Fruit fly (Drosophila melanogaster) whole organism, embryonic: Measurements from ENCODE around the gene CG17264.

ENCODE experiments used
- Awh ChIP-seq: fragments of 200-800 bp; sonication (Bioruptor generic); IDR thresholded peaks from 2 replicates; pipeline ENCODE4, ENCODE4 v1.3.6; 2022; ENCODE audit warnings: missing biosample characterization, missing genetic modification characterization
- BtbVII ChIP-seq: fragments of 200-800 bp; sonication (Bioruptor generic); optimal IDR thresholded peaks from 3 replicates; lab custom pipeline; 2017; ENCODE audit warnings: missing biosample characterization, mild to moderate bottlenecking, missing genetic modification characterization
- CG10366 ChIP-seq: fragments of 200-800 bp; sonication (Bioruptor generic); IDR thresholded peaks from 2 replicates; pipeline ENCODE4 v1.3.6; 2022; ENCODE audit warnings: missing biosample characterization, missing genetic modification characterization
- CG11696 ChIP-seq: fragments of 200-800 bp; sonication (Bioruptor generic); IDR thresholded peaks from 2 replicates; pipeline ENCODE4 v1.3.6; 2022; ENCODE audit warnings: missing biosample characterization, missing genetic modification characterization
- CG11723 ChIP-seq: fragments of 200-800 bp; sonication (Bioruptor generic); optimal IDR thresholded peaks from 2 replicates; lab custom pipeline; 2017; ENCODE audit warnings: missing biosample characterization, mild to moderate bottlenecking, missing genetic modification characterization
- CG12744 ChIP-seq: fragments of 200-800 bp; sonication (Bioruptor generic); optimal IDR thresholded peaks from 2 replicates; lab custom pipeline; 2016; ENCODE audit warnings: missing biosample characterization, missing genetic modification characterization
- CG12769 ChIP-seq: fragments of 200-800 bp; sonication (Bioruptor generic); optimal IDR thresholded peaks from 2 replicates; lab custom pipeline; 2019; ENCODE audit warnings: missing biosample characterization, mild to moderate bottlenecking, missing genetic modification characterization, moderate library complexity
- CG14441 ChIP-seq: fragments of 200-800 bp; sonication (Bioruptor generic); IDR thresholded peaks from 2 replicates; pipeline ENCODE4 v1.3.6; 2022; ENCODE audit warnings: missing biosample characterization, missing genetic modification characterization
- CG16815 ChIP-seq: fragments of 200-800 bp; sonication (Bioruptor generic); optimal IDR thresholded peaks from 3 replicates; lab custom pipeline; 2017; ENCODE audit warnings: missing biosample characterization, mild to moderate bottlenecking, missing genetic modification characterization
- CG18619 ChIP-seq: fragments of 200-800 bp; sonication (Bioruptor generic); optimal IDR thresholded peaks from 3 replicates; lab custom pipeline; 2017; ENCODE audit warnings: missing biosample characterization, mild to moderate bottlenecking, missing genetic modification characterization
- CG31365 ChIP-seq: fragments of 200-800 bp; sonication (Bioruptor generic); optimal IDR thresholded peaks from 2 replicates; lab custom pipeline; 2018; ENCODE audit warnings: missing biosample characterization, mild to moderate bottlenecking, missing genetic modification characterization
- CG31388 ChIP-seq: fragments of 200-800 bp; sonication (Bioruptor generic); optimal IDR thresholded peaks from 2 replicates; lab custom pipeline; 2016; ENCODE audit warnings: missing biosample characterization, missing genetic modification characterization
- CG33213 ChIP-seq: fragments of 200-800 bp; sonication (Bioruptor generic); optimal IDR thresholded peaks from 3 replicates; lab custom pipeline; 2016; ENCODE audit warnings: missing biosample characterization, missing genetic modification characterization
- CG3407 ChIP-seq: fragments of 200-800 bp; sonication (Bioruptor generic); optimal IDR thresholded peaks from 2 replicates; lab custom pipeline; 2018; ENCODE audit warnings: missing biosample characterization, mild to moderate bottlenecking, missing genetic modification characterization
- CG34422 ChIP-seq: fragments of 200-800 bp; sonication (Bioruptor generic); IDR thresholded peaks from 3 replicates; pipeline ENCODE4 v1.3.6; 2022; ENCODE audit warnings: missing biosample characterization, missing genetic modification characterization
- CG4854 ChIP-seq: fragments of 200-800 bp; sonication (Bioruptor generic); optimal IDR thresholded peaks from 2 replicates; lab custom pipeline; 2016; ENCODE audit warnings: missing biosample characterization, missing genetic modification characterization, inconsistent platforms
- CG5180 ChIP-seq: fragments of 200-800 bp; sonication (Bioruptor generic); optimal IDR thresholded peaks from 3 replicates; lab custom pipeline; 2017; ENCODE audit warnings: missing biosample characterization, missing genetic modification characterization, mild to moderate bottlenecking, moderate library complexity, missing genetic modification reagents
- CG6765 ChIP-seq: fragments of 200-800 bp; sonication (Bioruptor generic); optimal IDR thresholded peaks from 3 replicates; lab custom pipeline; 2017; ENCODE audit warnings: missing biosample characterization, mild to moderate bottlenecking, missing genetic modification characterization
- CG7556 ChIP-seq: fragments of 200-800 bp; sonication (Bioruptor generic); optimal IDR thresholded peaks from 2 replicates; lab custom pipeline; 2017; ENCODE audit warnings: missing biosample characterization, mild to moderate bottlenecking, missing genetic modification characterization
- CG7987 ChIP-seq: fragments of 200-800 bp; sonication (Bioruptor generic); optimal IDR thresholded peaks from 2 replicates; lab custom pipeline; 2018; ENCODE audit warnings: missing biosample characterization, mild to moderate bottlenecking, missing genetic modification characterization, moderate library complexity
- CHES-1-like ChIP-seq: fragments of 200-800 bp; sonication (Bioruptor generic); optimal IDR thresholded peaks from 2 replicates; lab custom pipeline; 2016; ENCODE audit warnings: missing biosample characterization, missing genetic modification characterization
- CoRest ChIP-seq: fragments of 200-800 bp; sonication (Bioruptor generic); optimal IDR thresholded peaks from 3 replicates; lab custom pipeline; 2018; ENCODE audit warnings: missing biosample characterization, mild to moderate bottlenecking, missing genetic modification characterization, moderate library complexity
- Dp ChIP-seq: fragments of 200-800 bp; sonication (Bioruptor generic); optimal IDR thresholded peaks from 2 replicates; lab custom pipeline; 2018; ENCODE audit warnings: missing biosample characterization, mild to moderate bottlenecking, missing genetic modification characterization, moderate library complexity
- Elba2 ChIP-seq: fragments of 200-800 bp; sonication (Bioruptor generic); optimal IDR thresholded peaks from 3 replicates; lab custom pipeline; 2016; ENCODE audit warnings: missing biosample characterization, missing genetic modification characterization
- Ets97D ChIP-seq: fragments of 200-800 bp; sonication (Bioruptor generic); optimal IDR thresholded peaks from 3 replicates; lab custom pipeline; 2016; ENCODE audit warnings: missing biosample characterization, missing genetic modification characterization
- H2.0 ChIP-seq: fragments of 200-800 bp; sonication (Bioruptor generic); IDR thresholded peaks from 2 replicates; pipeline ENCODE4 v1.3.6; 2022; ENCODE audit warnings: missing biosample characterization, missing genetic modification characterization
- HmgD ChIP-seq: fragments of 200-800 bp; sonication (Bioruptor generic); optimal IDR thresholded peaks from 3 replicates; lab custom pipeline; 2016; ENCODE audit warnings: missing biosample characterization, missing genetic modification characterization
- Hr78 ChIP-seq, 2 experiments: fragments of 200-800 bp in 1 of 2; fragments of >200 bp in 1 of 2; sonication (Bioruptor generic) in 1 of 2; optimal IDR thresholded peaks; 2 replicates each; lab custom pipeline; 2017 to 2019; ENCODE audit warnings: missing biosample characterization in 2 of 2, missing genetic modification characterization in 2 of 2, mild to moderate bottlenecking in 1 of 2, moderate library complexity in 1 of 2
- Myb ChIP-seq: fragments of 200-800 bp; sonication (Bioruptor generic); optimal IDR thresholded peaks from 2 replicates; lab custom pipeline; 2016; ENCODE audit warnings: missing biosample characterization, missing genetic modification characterization
- NC2β ChIP-seq: fragments of 200-800 bp; sonication (Bioruptor generic); optimal IDR thresholded peaks from 2 replicates; lab custom pipeline; 2016; ENCODE audit warnings: missing biosample characterization, missing genetic modification characterization
- Oli ChIP-seq: fragments of 200-800 bp; sonication (Bioruptor generic); optimal IDR thresholded peaks from 2 replicates; lab custom pipeline; 2018; ENCODE audit warnings: missing biosample characterization, mild to moderate bottlenecking, missing genetic modification characterization, moderate library complexity
- Poxn ChIP-seq: fragments of 200-800 bp; sonication (Bioruptor generic); IDR thresholded peaks from 2 replicates; pipeline ENCODE4 v1.3.6; 2022; ENCODE audit warnings: missing biosample characterization, missing genetic modification characterization
- Sox100B ChIP-seq: fragments of 200-800 bp; sonication (Bioruptor generic); optimal IDR thresholded peaks from 3 replicates; lab custom pipeline; 2018; ENCODE audit warnings: missing biosample characterization, mild to moderate bottlenecking, missing genetic modification characterization
- Usf ChIP-seq: fragments of 200-800 bp; sonication (Bioruptor generic); optimal IDR thresholded peaks from 2 replicates; lab custom pipeline; 2017; ENCODE audit warnings: missing genotype, missing biosample characterization, missing genetic modification characterization
- abd-A ChIP-seq: fragments of 200-800 bp; sonication (Bioruptor generic); optimal IDR thresholded peaks from 3 replicates; lab custom pipeline; 2019; ENCODE audit warnings: missing biosample characterization, mild to moderate bottlenecking, missing genetic modification characterization, moderate library complexity
- ara ChIP-seq: fragments of 200-800 bp; sonication (Bioruptor generic); IDR thresholded peaks from 2 replicates; pipeline ENCODE4 v1.3.6; 2022; ENCODE audit warnings: missing biosample characterization, missing genetic modification characterization
- cad ChIP-seq: fragments of >200 bp; optimal IDR thresholded peaks from 2 replicates; lab custom pipeline; 2017; ENCODE audit warnings: missing biosample characterization, missing genetic modification characterization
- caup ChIP-seq: fragments of 200-800 bp; sonication (Bioruptor generic); optimal IDR thresholded peaks from 3 replicates; lab custom pipeline; 2017; ENCODE audit warnings: missing biosample characterization, mild to moderate bottlenecking, missing genetic modification characterization, moderate library complexity; ENCODE audit not compliant: severe bottlenecking
- chif ChIP-seq, 2 experiments: fragments of 200-800 bp; sonication (Bioruptor generic); optimal IDR thresholded peaks; 3 replicates each; lab custom pipeline; 2016; ENCODE audit warnings: missing biosample characterization in 2 of 2, missing genetic modification characterization in 2 of 2
- esg ChIP-seq: fragments of 200-800 bp; sonication (Bioruptor generic); conservative IDR thresholded peaks from 2 replicates; pipeline ENCODE4 v1.3.6; 2022; ENCODE audit warnings: missing biosample characterization, missing genetic modification characterization
- fd102C ChIP-seq: fragments of 200-800 bp; sonication (Bioruptor generic); optimal IDR thresholded peaks from 2 replicates; lab custom pipeline; 2018; ENCODE audit warnings: missing biosample characterization, mild to moderate bottlenecking, missing genetic modification characterization, moderate library complexity
- gcm ChIP-seq: fragments of 200-800 bp; sonication (Bioruptor generic); optimal IDR thresholded peaks from 2 replicates; lab custom pipeline; 2019; ENCODE audit warnings: missing biosample characterization, mild to moderate bottlenecking, missing genetic modification characterization, moderate library complexity
- grau ChIP-seq: fragments of 200-800 bp; optimal IDR thresholded peaks from 3 replicates; lab custom pipeline; 2019; ENCODE audit warnings: missing biosample characterization, mild to moderate bottlenecking, missing genetic modification characterization, moderate library complexity
- kni ChIP-seq: fragments of 200-800 bp; sonication (Bioruptor generic); optimal IDR thresholded peaks from 3 replicates; lab custom pipeline; 2017; ENCODE audit warnings: mild to moderate bottlenecking, missing biosample characterization, missing genetic modification reagents, missing genetic modification characterization
- org-1 ChIP-seq: fragments of 200-800 bp; sonication (Bioruptor generic); optimal IDR thresholded peaks from 2 replicates; lab custom pipeline; 2017; ENCODE audit warnings: missing biosample characterization, missing genetic modification characterization
- pho ChIP-seq: fragments of 200-800 bp; sonication (Bioruptor generic); optimal IDR thresholded peaks from 2 replicates; lab custom pipeline; 2016; ENCODE audit warnings: missing biosample characterization, missing genetic modification characterization
- pzg ChIP-seq: fragments of 200-800 bp; sonication (Bioruptor generic); optimal IDR thresholded peaks from 3 replicates; lab custom pipeline; 2018; ENCODE audit warnings: missing biosample characterization, mild to moderate bottlenecking, missing genetic modification characterization, moderate library complexity
- tio ChIP-seq: fragments of 200-800 bp; sonication (Bioruptor generic); optimal IDR thresholded peaks from 2 replicates; lab custom pipeline; 2017; ENCODE audit warnings: missing biosample characterization, missing genetic modification characterization, inconsistent platforms
- vvl ChIP-seq: fragments of 200-800 bp; sonication (Bioruptor generic); IDR thresholded peaks from 2 replicates; pipeline ENCODE4 v1.3.6; 2022; ENCODE audit warnings: missing biosample characterization, missing genetic modification characterization

Gene CG17264

dm6 chr2L:2987681-2988381 lies 30.5 kb upstream of the CG17264 start, which contains the start of the genes Chd1 and Bem46 (continued):
- no peak for TF ChIP-seq abd-A (tag; lab: Kevin White, UChicago)
- TF ChIP-seq Dp, result no peak
- TF ChIP-seq vvl (GFP tag; lab: Robert Waterston, UW), result peak; percentile 84
- peak; percentile 78 for TF ChIP-seq CG10366 (GFP tag; lab: Robert Waterston, UW)
- TF ChIP-seq kni (GFP tag; lab: Kevin White, UChicago), result no peak
- peak; percentile 84 for TF ChIP-seq Usf
- peak; percentile 67 for TF ChIP-seq CG3407 (GFP tag; lab: Kevin White, UChicago)
- TF ChIP-seq CG16815, result peak; percentile 90
- no peak for TF ChIP-seq Sox100B (GFP tag; lab: Kevin White, UChicago)
- TF ChIP-seq org-1, result peak; percentile 64
- TF ChIP-seq ara (GFP tag; lab: Robert Waterston, UW), result peak; percentile 4; the same call in 1 of the 2 replicates
- peak; percentile 82 for TF ChIP-seq gcm
- TF ChIP-seq Ets97D (GFP tag; lab: Kevin White, UChicago), result peak; percentile 34
- TF ChIP-seq pho (GFP tag; lab: Kevin White, UChicago), result peak; percentile 75
- TF ChIP-seq Hr78 (GFP tag; optimal IDR thresholded peaks at IDR 0.05; lab: Kevin White, UChicago), result no peak
- TF ChIP-seq tio, result no peak
- TF ChIP-seq Myb, result peak; percentile 35
- no peak for TF ChIP-seq CG11723 (GFP tag; lab: Kevin White, UChicago)
- no peak for TF ChIP-seq CG31365 (tag; lab: Kevin White, UChicago)
- TF ChIP-seq Elba2 (GFP tag; lab: Kevin White, UChicago), result peak; percentile 1
- TF ChIP-seq CG31388 (GFP tag; lab: Kevin White, UChicago), result peak; percentile 11
- peak; percentile 99 for TF ChIP-seq grau
- peak; percentile 39 for TF ChIP-seq pzg
- peak; percentile 63 for TF ChIP-seq CG12744 (GFP tag; lab: Kevin White, UChicago)
- TF ChIP-seq fd102C (GFP tag; lab: Kevin White, UChicago), result no peak
- peak; percentile 82; the same call in 2 of the 3 replicates for TF ChIP-seq CG34422 (GFP tag; lab: Robert Waterston, UW)
- TF ChIP-seq chif (GFP tag; optimal IDR thresholded peaks at IDR 0.05; lab: Kevin White, UChicago), result peak; percentile 59 to 79
- peak; percentile 88 for TF ChIP-seq CG7556
- peak; percentile 87 for TF ChIP-seq esg (GFP tag; lab: Robert Waterston, UW)
- peak; percentile 78 for TF ChIP-seq CG14441
- peak; percentile 44; the same call in 1 of the 2 replicates for TF ChIP-seq Poxn (GFP tag; lab: Robert Waterston, UW)
- peak; percentile 64 for TF ChIP-seq CG4854 (GFP tag; lab: Kevin White, UChicago)
- TF ChIP-seq CG7987 (GFP tag; lab: Kevin White, UChicago), result peak; percentile 54
- no peak for TF ChIP-seq HmgD (GFP tag; lab: Kevin White, UChicago)
- no peak for TF ChIP-seq CG12769 (tag; lab: Kevin White, UChicago)
- peak; percentile 79 for TF ChIP-seq H2.0 (GFP tag; lab: Robert Waterston, UW)
- peak; percentile 88 for TF ChIP-seq CG18619 (GFP tag; lab: Kevin White, UChicago)
- TF ChIP-seq CG33213 (GFP tag; lab: Kevin White, UChicago), result no peak
- peak; percentile 83 for TF ChIP-seq caup
- TF ChIP-seq cad (GFP tag; lab: Kevin White, UChicago), result no peak
- peak; percentile 54; the same call in 1 of the 2 replicates for TF ChIP-seq CG11696 (GFP tag; lab: Robert Waterston, UW)
- peak; percentile 6 for TF ChIP-seq CHES-1-like
- TF ChIP-seq NC2β (GFP tag; lab: Kevin White, UChicago), result peak; percentile 48
- peak; percentile 54 for TF ChIP-seq CG6765 (GFP tag; lab: Kevin White, UChicago)
- no peak for TF ChIP-seq CG5180 (GFP tag; lab: Kevin White, UChicago)
- TF ChIP-seq Oli (tag; lab: Kevin White, UChicago), result peak; percentile 81
- TF ChIP-seq CoRest (tag; lab: Kevin White, UChicago), result peak; percentile 94
- peak; percentile 36 for TF ChIP-seq BtbVII (GFP tag; lab: Kevin White, UChicago)
- TF ChIP-seq Awh (GFP tag; lab: Robert Waterston, UW), result peak; percentile 75
